Fruit fly (Drosophila melanogaster) whole organism, embryonic: ENCODE measurements around the gene CG3222.
A peak's percentile ranks its signal among the peaks of the same experiment; 100 is the strongest.

ENCODE experiments used
- Aef1 ChIP-seq: fragments of 200-800 bp; sonication (Bioruptor generic); IDR thresholded peaks from 3 replicates; pipeline ENCODE4 v1.3.6; 2022; ENCODE audit warnings: missing biosample characterization, missing genetic modification characterization
- Atf3 ChIP-seq: fragments of 200-800 bp; sonication (Bioruptor generic); optimal IDR thresholded peaks from 3 replicates; lab custom pipeline; 2016; ENCODE audit warnings: missing biosample characterization, missing genetic modification characterization
- CG10147 ChIP-seq: fragments of 200-800 bp; sonication (Bioruptor generic); optimal IDR thresholded peaks from 2 replicates; lab custom pipeline; 2019; ENCODE audit warnings: missing biosample characterization, mild to moderate bottlenecking, missing genetic modification characterization, moderate library complexity
- CG10366 ChIP-seq: fragments of 200-800 bp; sonication (Bioruptor generic); IDR thresholded peaks from 2 replicates; pipeline ENCODE4 v1.3.6; 2022; ENCODE audit warnings: missing biosample characterization, missing genetic modification characterization
- CG11456 ChIP-seq: fragments of 200-800 bp; sonication (Bioruptor generic); IDR thresholded peaks from 3 replicates; pipeline ENCODE4 v1.3.6; 2022; ENCODE audit warnings: missing biosample characterization, missing genetic modification characterization
- CG12236 ChIP-seq: fragments of 200-800 bp; sonication (Bioruptor generic); optimal IDR thresholded peaks from 2 replicates; lab custom pipeline; 2016; ENCODE audit warnings: missing biosample characterization, missing genetic modification characterization
- CG12769 ChIP-seq: fragments of 200-800 bp; sonication (Bioruptor generic); optimal IDR thresholded peaks from 2 replicates; lab custom pipeline; 2019; ENCODE audit warnings: missing biosample characterization, mild to moderate bottlenecking, missing genetic modification characterization, moderate library complexity
- CG14050 ChIP-seq: fragments of 200-800 bp; sonication (Bioruptor generic); IDR thresholded peaks from 3 replicates; pipeline ENCODE4 v1.3.6; 2022; ENCODE audit warnings: missing biosample characterization, missing genetic modification characterization
- CG15269 ChIP-seq: fragments of 200-800 bp; sonication (Bioruptor generic); optimal IDR thresholded peaks from 2 replicates; lab custom pipeline; 2018; ENCODE audit warnings: missing biosample characterization, mild to moderate bottlenecking, missing genetic modification characterization, moderate library complexity
- CG15696 ChIP-seq: fragments of 200-800 bp; sonication (Bioruptor generic); optimal IDR thresholded peaks from 2 replicates; lab custom pipeline; 2019; ENCODE audit warnings: missing biosample characterization, mild to moderate bottlenecking, missing genetic modification characterization, moderate library complexity
- CG1602 ChIP-seq: fragments of 200-800 bp; sonication (Bioruptor generic); optimal IDR thresholded peaks from 3 replicates; lab custom pipeline; 2016; ENCODE audit warnings: missing biosample characterization, missing genetic modification characterization
- CG17912 ChIP-seq: fragments of 200-800 bp; sonication (Bioruptor generic); optimal IDR thresholded peaks from 2 replicates; lab custom pipeline; 2018; ENCODE audit warnings: missing biosample characterization, mild to moderate bottlenecking, missing genetic modification characterization
- CG4617 ChIP-seq: fragments of 200-800 bp; sonication (Bioruptor generic); optimal IDR thresholded peaks from 3 replicates; lab custom pipeline; 2016; ENCODE audit warnings: missing biosample characterization, missing genetic modification characterization, borderline replicate concordance
- CG6683 ChIP-seq: fragments of 200-800 bp; sonication (Bioruptor generic); optimal IDR thresholded peaks from 2 replicates; lab custom pipeline; 2017; ENCODE audit warnings: missing biosample characterization, mild to moderate bottlenecking, missing genetic modification characterization, missing genetic modification reagents
- CG7839 ChIP-seq: fragments of 200-800 bp; sonication (Bioruptor generic); optimal IDR thresholded peaks from 3 replicates; lab custom pipeline; 2018; ENCODE audit warnings: missing biosample characterization, mild to moderate bottlenecking, missing genetic modification characterization, moderate library complexity
- CG7963 ChIP-seq: fragments of 200-800 bp; sonication (Bioruptor generic); IDR thresholded peaks from 3 replicates; pipeline ENCODE4 v1.3.6; 2022; ENCODE audit warnings: missing biosample characterization, missing genetic modification characterization; ENCODE audit not compliant: partially characterized antibody
- CG8281 ChIP-seq: fragments of 200-800 bp; sonication (Bioruptor generic); optimal IDR thresholded peaks from 2 replicates; lab custom pipeline; 2018; ENCODE audit warnings: missing biosample characterization, mild to moderate bottlenecking, missing genetic modification characterization, moderate library complexity
- CG9609 ChIP-seq: fragments of 200-800 bp; sonication (Bioruptor generic); optimal IDR thresholded peaks from 3 replicates; lab custom pipeline; 2016; ENCODE audit warnings: missing biosample characterization, missing genetic modification characterization
- CG9727 ChIP-seq: fragments of 200-800 bp; sonication (Bioruptor generic); optimal IDR thresholded peaks from 3 replicates; lab custom pipeline; 2017; ENCODE audit warnings: missing biosample characterization, mild to moderate bottlenecking, missing genetic modification characterization
- CG9817 ChIP-seq: fragments of 200-800 bp; sonication (Bioruptor generic); optimal IDR thresholded peaks from 2 replicates; lab custom pipeline; 2018; ENCODE audit warnings: missing biosample characterization, mild to moderate bottlenecking, missing genetic modification characterization, moderate library complexity
- CG9932 ChIP-seq: fragments of 200-800 bp; sonication (Bioruptor generic); IDR thresholded peaks from 2 replicates; pipeline ENCODE4 v1.3.6; 2022; ENCODE audit warnings: missing biosample characterization, missing genetic modification characterization
- CkIIα-i1 ChIP-seq: fragments of 200-800 bp; sonication (Bioruptor generic); IDR thresholded peaks from 2 replicates; pipeline ENCODE4 v1.3.6; 2022; ENCODE audit warnings: missing biosample characterization, missing genetic modification characterization
- Dek ChIP-seq: fragments of 200-800 bp; sonication (Bioruptor generic); optimal IDR thresholded peaks from 3 replicates; lab custom pipeline; 2019; ENCODE audit warnings: missing biosample characterization, mild to moderate bottlenecking, missing genetic modification characterization, moderate library complexity
- Doc3 ChIP-seq: fragments of 200-800 bp; sonication (Bioruptor generic); IDR thresholded peaks from 3 replicates; pipeline ENCODE4 v1.3.6; 2022; ENCODE audit warnings: missing biosample characterization, missing genetic modification characterization; ENCODE audit not compliant: partially characterized antibody
- Hr39 ChIP-seq: fragments of >200 bp; optimal IDR thresholded peaks from 2 replicates; lab custom pipeline; 2017
- MESR4 ChIP-seq: fragments of 200-800 bp; sonication (Bioruptor generic); optimal IDR thresholded peaks from 2 replicates; lab custom pipeline; 2018; ENCODE audit warnings: missing biosample characterization, mild to moderate bottlenecking, missing genetic modification characterization, moderate library complexity
- Meics ChIP-seq: fragments of 200-800 bp; sonication (Bioruptor generic); optimal IDR thresholded peaks from 2 replicates; lab custom pipeline; 2017; ENCODE audit warnings: missing biosample characterization, mild to moderate bottlenecking, missing genetic modification characterization
- NC2α ChIP-seq: fragments of 200-800 bp; sonication (Bioruptor generic); optimal IDR thresholded peaks from 2 replicates; lab custom pipeline; 2016; ENCODE audit warnings: missing biosample characterization, missing genetic modification characterization
- Nf-YC ChIP-seq: fragments of 200-800 bp; optimal IDR thresholded peaks from 3 replicates; lab custom pipeline; 2019; ENCODE audit warnings: missing biosample characterization, mild to moderate bottlenecking, missing genetic modification characterization, moderate library complexity
- Usf ChIP-seq: fragments of 200-800 bp; sonication (Bioruptor generic); optimal IDR thresholded peaks from 2 replicates; lab custom pipeline; 2017; ENCODE audit warnings: missing genotype, missing biosample characterization, missing genetic modification characterization
- abd-A ChIP-seq: fragments of 200-800 bp; sonication (Bioruptor generic); optimal IDR thresholded peaks from 3 replicates; lab custom pipeline; 2019; ENCODE audit warnings: missing biosample characterization, mild to moderate bottlenecking, missing genetic modification characterization, moderate library complexity
- ap ChIP-seq: fragments of 200-800 bp; sonication (Bioruptor generic); IDR thresholded peaks from 2 replicates; pipeline ENCODE4 v1.3.6; 2022; ENCODE audit warnings: missing biosample characterization, missing genetic modification characterization
- bbx ChIP-seq: fragments of 200-800 bp; sonication (Bioruptor generic); IDR thresholded peaks from 2 replicates; pipeline ENCODE4 v1.3.6; 2022; ENCODE audit warnings: missing biosample characterization, missing genetic modification characterization; ENCODE audit not compliant: partially characterized antibody
- cas ChIP-seq: fragments of 200-800 bp; sonication (Bioruptor generic); IDR thresholded peaks from 2 replicates; pipeline ENCODE4 v1.3.6; 2022; ENCODE audit warnings: missing biosample characterization, missing genetic modification characterization
- dmrt99B ChIP-seq: fragments of 200-800 bp; sonication (Bioruptor generic); optimal IDR thresholded peaks from 2 replicates; lab custom pipeline; 2018; ENCODE audit warnings: missing biosample characterization, mild to moderate bottlenecking, missing genetic modification characterization, moderate library complexity
- hbn ChIP-seq: fragments of 200-800 bp; sonication (Bioruptor generic); IDR thresholded peaks from 2 replicates; pipeline ENCODE4 v1.3.6; 2022; ENCODE audit warnings: missing biosample characterization, missing genetic modification characterization; ENCODE audit not compliant: partially characterized antibody
- kah ChIP-seq: fragments of 200-800 bp; sonication (Bioruptor generic); optimal IDR thresholded peaks from 2 replicates; lab custom pipeline; 2018; ENCODE audit warnings: missing biosample characterization, mild to moderate bottlenecking, missing genetic modification characterization
- lilli ChIP-seq: fragments of 200-800 bp; sonication (Bioruptor generic); optimal IDR thresholded peaks from 3 replicates; lab custom pipeline; 2016; ENCODE audit warnings: missing biosample characterization, missing genetic modification characterization
- maf-S ChIP-seq: fragments of 200-800 bp; sonication (Bioruptor generic); optimal IDR thresholded peaks from 2 replicates; lab custom pipeline; 2016; ENCODE audit warnings: missing biosample characterization, missing genetic modification characterization
- org-1 ChIP-seq: fragments of 200-800 bp; sonication (Bioruptor generic); optimal IDR thresholded peaks from 2 replicates; lab custom pipeline; 2017; ENCODE audit warnings: missing biosample characterization, missing genetic modification characterization
- pho ChIP-seq: fragments of 200-800 bp; sonication (Bioruptor generic); optimal IDR thresholded peaks from 2 replicates; lab custom pipeline; 2016; ENCODE audit warnings: missing biosample characterization, missing genetic modification characterization
- phol ChIP-seq: fragments of 200-800 bp; sonication (Bioruptor generic); optimal IDR thresholded peaks from 3 replicates; lab custom pipeline; 2018; ENCODE audit warnings: missing biosample characterization, mild to moderate bottlenecking, missing genetic modification characterization, moderate library complexity
- pita ChIP-seq: fragments of 200-800 bp; sonication (Bioruptor generic); optimal IDR thresholded peaks from 2 replicates; lab custom pipeline; 2017; ENCODE audit warnings: missing biosample characterization, mild to moderate bottlenecking, missing genetic modification characterization
- pzg ChIP-seq: fragments of 200-800 bp; sonication (Bioruptor generic); optimal IDR thresholded peaks from 3 replicates; lab custom pipeline; 2018; ENCODE audit warnings: missing biosample characterization, mild to moderate bottlenecking, missing genetic modification characterization, moderate library complexity
- repo ChIP-seq: fragments of 200-800 bp; sonication (Bioruptor generic); optimal IDR thresholded peaks from 2 replicates; lab custom pipeline; 2016; ENCODE audit warnings: missing biosample characterization, missing genetic modification characterization
- sens-2 ChIP-seq: fragments of 200-800 bp; sonication (Bioruptor generic); IDR thresholded peaks from 2 replicates; pipeline ENCODE4 v1.3.6; 2022; ENCODE audit warnings: missing biosample characterization, missing genetic modification characterization
- trem ChIP-seq: fragments of 200-800 bp; optimal IDR thresholded peaks from 3 replicates; lab custom pipeline; 2019; ENCODE audit warnings: missing biosample characterization, mild to moderate bottlenecking, missing genetic modification characterization, moderate library complexity
- wor ChIP-seq: fragments of 200-800 bp; sonication (Bioruptor generic); IDR thresholded peaks from 2 replicates; pipeline ENCODE4 v1.3.6; 2022; ENCODE audit warnings: missing biosample characterization, missing genetic modification characterization
- zen2 ChIP-seq: fragments of 200-800 bp; sonication (Bioruptor generic); IDR thresholded peaks from 3 replicates; pipeline ENCODE4 v1.3.6; 2022; ENCODE audit warnings: missing biosample characterization, missing genetic modification characterization; ENCODE audit not compliant: partially characterized antibody

CG3222 gene

DNA sequence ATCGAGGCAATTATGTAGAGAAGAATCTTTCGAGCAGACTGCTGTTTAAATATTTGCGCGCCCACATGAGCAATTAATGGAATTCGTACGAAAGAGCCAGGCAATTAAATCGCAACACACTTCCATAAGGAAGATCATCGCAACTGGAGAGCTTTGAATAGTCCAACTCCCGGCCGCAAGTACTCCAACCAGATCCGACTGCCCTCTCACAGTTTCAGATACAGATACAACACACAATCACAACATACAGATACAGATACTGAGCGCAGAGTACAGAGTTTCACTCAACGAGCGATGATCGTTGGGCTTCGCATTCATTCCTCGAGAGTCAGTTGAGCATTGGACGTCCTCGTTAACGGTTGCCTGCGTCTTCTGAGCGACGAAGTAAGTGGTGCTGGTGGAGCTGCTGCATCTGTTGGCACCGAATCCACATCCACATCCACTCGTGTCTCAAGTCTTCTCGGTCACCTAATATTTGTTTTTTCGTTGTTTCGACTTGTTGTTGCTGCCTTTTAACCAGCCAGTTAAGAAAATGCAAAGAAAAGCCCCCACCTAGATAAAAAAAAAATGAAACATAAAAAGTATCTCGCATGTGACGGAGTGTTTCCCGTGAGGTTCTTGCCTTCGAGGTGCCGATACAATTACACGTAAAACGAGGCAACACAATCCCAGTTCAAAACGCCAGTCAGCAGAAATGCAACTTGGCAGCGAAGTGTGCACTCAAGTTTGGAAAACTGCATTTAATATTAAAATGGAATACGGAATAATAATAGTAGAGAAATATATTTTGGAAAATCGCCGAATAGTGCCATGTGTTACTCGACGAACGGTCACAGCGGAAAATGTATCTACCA, 16.0 kb downstream of the CG3222 start, which contains the start of gene LanB2 (continued):
- TF ChIP-seq MESR4 (GFP tag; lab: Kevin White, UChicago) (peak; percentile 2), org-1 (GFP tag; lab: Kevin White, UChicago) (peak; percentile 17), trem (no peak), ap (GFP tag; lab: Robert Waterston, UW) (no peak), Dek (no peak), CG15269 (tag; lab: Kevin White, UChicago) (no peak), CG4617 (no peak), CG6683 (GFP tag; lab: Kevin White, UChicago) (no peak), abd-A (tag; lab: Kevin White, UChicago) (peak; percentile 41), repo (GFP tag; lab: Kevin White, UChicago) (no peak), CG7839 (no peak), CG7963 (no peak), CG9609 (GFP tag; lab: Kevin White, UChicago) (no peak), wor (GFP tag; lab: Robert Waterston, UW) (no peak), lilli (GFP tag; lab: Kevin White, UChicago) (no peak), CG17912 (GFP tag; lab: Kevin White, UChicago) (no peak), NC2α (no peak), bbx (peak; percentile 57; the same call in 1 of the 2 replicates), CG9727 (peak; percentile 6), hbn (GFP tag; lab: Robert Waterston, UW) (no peak; the same call in 1 of the 2 replicates), Nf-YC (tag; lab: Kevin White, UChicago) (no peak), Atf3 (GFP tag; lab: Kevin White, UChicago) (no peak), zen2 (GFP tag; lab: Robert Waterston, UW) (peak; percentile 39; the same call in 1 of the 3 replicates), Aef1 (GFP tag; lab: Robert Waterston, UW) (no peak), maf-S (no peak), CG10366 (GFP tag; lab: Robert Waterston, UW) (no peak), pho (GFP tag; lab: Kevin White, UChicago) (no peak), CG9817 (tag; lab: Kevin White, UChicago) (no peak), CG1602 (GFP tag; lab: Kevin White, UChicago) (no peak), CG12236 (no peak), CG15696 (tag; lab: Kevin White, UChicago) (no peak), Doc3 (GFP tag; lab: Robert Waterston, UW) (no peak), CG9932 (GFP tag; lab: Robert Waterston, UW) (no peak), pzg (GFP tag; lab: Kevin White, UChicago) (no peak), CG14050 (GFP tag; lab: Robert Waterston, UW) (no peak), Meics (GFP tag; lab: Kevin White, UChicago) (no peak), Hr39 (lab: Kevin White, UChicago) (no peak), phol (tag; lab: Kevin White, UChicago) (no peak), CG12769 (peak; percentile 84), cas (GFP tag; lab: Robert Waterston, UW) (no peak), pita (GFP tag; lab: Kevin White, UChicago) (no peak), CG10147 (no peak), sens-2 (GFP tag; lab: Robert Waterston, UW) (no peak), CG8281 (tag; lab: Kevin White, UChicago) (no peak), CG11456 (GFP tag; lab: Robert Waterston, UW) (no peak), dmrt99B (tag; lab: Kevin White, UChicago) (no peak), Usf (GFP tag; lab: Kevin White, UChicago) (no peak), CkIIα-i1 (GFP tag; lab: Robert Waterston, UW) (no peak), kah (GFP tag; lab: Kevin White, UChicago) (no peak)
